Fruit fly (Drosophila melanogaster) whole organism, adult: ENCODE results near the gene Dad.

Source experiments
- CG12768 ChIP-seq: fragments of 200-800 bp; sonication (Bioruptor generic); optimal IDR thresholded peaks from 2 replicates; lab custom pipeline; 2017; ENCODE audit warnings: missing biosample characterization, missing genetic modification characterization, mild to moderate bottlenecking, moderate library complexity, missing genetic modification reagents
- CG1620 ChIP-seq: fragments of 200-800 bp; sonication (Bioruptor generic); optimal IDR thresholded peaks from 2 replicates; lab custom pipeline; 2016; ENCODE audit warnings: missing biosample characterization, missing genetic modification characterization
- CG33017 ChIP-seq: fragments of 200-800 bp; sonication (Bioruptor generic); optimal IDR thresholded peaks from 2 replicates; lab custom pipeline; 2018; ENCODE audit warnings: missing biosample characterization, mild to moderate bottlenecking, missing genetic modification characterization, moderate library complexity
- CG5204 ChIP-seq: fragments of 200-800 bp; sonication (Bioruptor generic); optimal IDR thresholded peaks from 2 replicates; lab custom pipeline; 2016; ENCODE audit warnings: missing biosample characterization, missing genetic modification characterization
- CG7045 ChIP-seq: fragments of 200-800 bp; sonication (Bioruptor generic); optimal IDR thresholded peaks from 2 replicates; lab custom pipeline; 2017; ENCODE audit warnings: missing biosample characterization, mild to moderate bottlenecking, missing genetic modification characterization
- Clk ChIP-seq: fragments of 200-800 bp; sonication (Bioruptor generic); optimal IDR thresholded peaks from 2 replicates; lab custom pipeline; 2017; ENCODE audit warnings: missing biosample characterization, missing genetic modification characterization
- Hr96 ChIP-seq: fragments of 200-800 bp; sonication (Bioruptor generic); optimal IDR thresholded peaks from 2 replicates; lab custom pipeline; 2016; ENCODE audit warnings: missing biosample characterization, missing genetic modification characterization
- Mnt ChIP-seq: fragments of 200-800 bp; sonication (Bioruptor generic); optimal IDR thresholded peaks from 2 replicates; lab custom pipeline; 2016; ENCODE audit warnings: missing biosample characterization, mild to moderate bottlenecking, missing genetic modification characterization
- cnc ChIP-seq, 2 experiments: fragments of >200 bp; optimal IDR thresholded peaks; 2 replicates each; lab custom pipeline; 2017
- ovo ChIP-seq: fragments of 200-800 bp; sonication (Bioruptor generic); optimal IDR thresholded peaks from 2 replicates; lab custom pipeline; 2016; ENCODE audit warnings: missing biosample characterization, missing genetic modification characterization

dm6 chr3R:17042838-17043569 lies 10.8 kb upstream of the Dad start, which contains the start of the genes bdwf and Patr-1:
- no peak for TF ChIP-seq CG33017
- TF ChIP-seq CG7045 (GFP tag; lab: Kevin White, UChicago), result no peak
- peak; percentile 50 for TF ChIP-seq CG5204 (GFP tag; lab: Kevin White, UChicago)
- TF ChIP-seq cnc (optimal IDR thresholded peaks at IDR 0.05; lab: Kevin White, UChicago), result no peak
- TF ChIP-seq CG12768 (GFP tag; lab: Kevin White, UChicago), result no peak
- peak; percentile 17 for TF ChIP-seq Mnt (GFP tag; lab: Kevin White, UChicago)
- TF ChIP-seq CG1620 (GFP tag; lab: Kevin White, UChicago), result peak; percentile 41
- no peak for TF ChIP-seq ovo (GFP tag; lab: Kevin White, UChicago)
- no peak for TF ChIP-seq Hr96 (GFP tag; lab: Kevin White, UChicago)
- TF ChIP-seq Clk (GFP tag; lab: Kevin White, UChicago), result no peak
